Worm (Caenorhabditis elegans) whole organism, midembryonic: ENCODE data around the gene clec-8.

Source experiments
- T22C8.4 ChIP-seq: fragments of 200-800 bp; sonication (Bioruptor generic); IDR thresholded peaks from 2 replicates; pipeline ENCODE4 v1.3.6; 2022; ENCODE audit warnings: missing genetic modification characterization, missing compliant biosample characterization
- cog-1 ChIP-seq: sonication (generic microtip); optimal IDR thresholded peaks from 2 replicates; lab custom pipeline; 2016; ENCODE audit warnings: missing genetic modification characterization, missing compliant biosample characterization
- flt-1 ChIP-seq: fragments of 200-800 bp; sonication (Bioruptor generic); IDR thresholded peaks from 2 replicates; pipeline ENCODE4 v1.3.6; 2022; ENCODE audit warnings: missing genetic modification characterization, missing compliant biosample characterization
- klf-2 ChIP-seq: fragments of 200-800 bp; sonication (Bioruptor generic); conservative IDR thresholded peaks from 2 replicates; pipeline ENCODE4 v1.3.6; 2022; ENCODE audit warnings: missing genetic modification reagents, missing genetic modification characterization, missing compliant biosample characterization
- med-1 ChIP-seq: sonication (generic microtip); optimal IDR thresholded peaks from 2 replicates; lab custom pipeline; 2017; ENCODE audit warnings: missing genetic modification characterization, mild to moderate bottlenecking, missing compliant biosample characterization, antibody characterized with exemption, missing genetic modification reagents; ENCODE audit not compliant: insufficient read depth
- ref-1 ChIP-seq: fragments of 200-800 bp; sonication (Bioruptor generic); conservative IDR thresholded peaks from 2 replicates; pipeline ENCODE4 v1.3.6; 2022; ENCODE audit warnings: missing genetic modification reagents, missing genetic modification characterization, missing compliant biosample characterization
- tab-1 ChIP-seq: fragments of 200-800 bp; sonication (Bioruptor generic); IDR thresholded peaks from 2 replicates; pipeline ENCODE4 v1.3.6; 2022; ENCODE audit warnings: missing genetic modification characterization, missing compliant biosample characterization
- ztf-23 ChIP-seq: fragments of 200-800 bp; sonication (Bioruptor generic); IDR thresholded peaks from 2 replicates; pipeline ENCODE4 v1.3.6; 2022; ENCODE audit warnings: missing genetic modification reagents, missing genetic modification characterization, missing compliant biosample characterization
- ztf-29 ChIP-seq: fragments of 200-800 bp; sonication (Bioruptor generic); IDR thresholded peaks from 2 replicates; pipeline ENCODE4 v1.3.6; 2022; ENCODE audit warnings: missing genetic modification reagents, missing genetic modification characterization, missing compliant biosample characterization

- TF ChIP-seq med-1 (GFP tag; lab: Kevin White, UChicago) (no peak), flt-1 (GFP tag; lab: Robert Waterston, UW) (no peak), klf-2 (no peak), ref-1 (no peak), ztf-29 (GFP tag; lab: Robert Waterston, UW) (no peak), ztf-23 (GFP tag; lab: Robert Waterston, UW) (no peak), cog-1 (tag; lab: Kevin White, UChicago) (no peak), tab-1 (no peak), T22C8.4 (GFP tag; lab: Robert Waterston, UW) (no peak)
These were observed 35.3 kb downstream of the clec-8 start for ce11 chrII:12542594-12542997.
